Fruit fly (Drosophila melanogaster): ENCODE data around the gene Ubc84D.

DNA sequence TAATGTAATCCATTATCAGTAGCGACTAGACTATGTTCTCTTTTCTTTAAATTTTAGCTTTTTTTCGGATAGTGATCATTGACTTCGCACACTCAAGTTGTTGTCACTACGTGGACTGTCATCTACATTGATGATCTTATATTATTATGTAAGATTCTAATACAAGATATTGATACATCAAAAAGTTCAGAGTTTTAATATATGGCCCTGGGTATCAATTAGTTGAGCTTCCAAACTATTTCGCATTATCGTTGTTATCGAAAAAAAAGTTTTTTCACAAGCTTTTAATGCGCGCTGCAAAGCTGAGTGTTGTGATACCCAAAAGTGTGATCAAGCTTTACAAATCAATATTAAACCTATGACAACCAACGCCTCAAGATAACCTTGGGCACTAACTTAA, 27.2 kb downstream of the Ubc84D start:
- TF ChIP-seq psq (optimal IDR thresholded peaks at IDR 0.05) (no peak), Myc (optimal IDR thresholded peaks at IDR 0.05) (no peak), h (optimal IDR thresholded peaks at IDR 0.05) (no peak), Sin3A (optimal IDR thresholded peaks at IDR 0.05) (no peak), insv (optimal IDR thresholded peaks at IDR 0.05) (no peak)
